Fruit fly (Drosophila melanogaster) whole organism, adult: ENCODE data around the gene PIP82.

ENCODE experiments used
- CG7101 ChIP-seq: fragments of 200-800 bp; sonication (Bioruptor generic); optimal IDR thresholded peaks from 2 replicates; lab custom pipeline; 2018; ENCODE audit warnings: missing biosample characterization, mild to moderate bottlenecking, missing genetic modification characterization, moderate library complexity
- Clk ChIP-seq: fragments of 200-800 bp; sonication (Bioruptor generic); optimal IDR thresholded peaks from 2 replicates; lab custom pipeline; 2017; ENCODE audit warnings: missing biosample characterization, missing genetic modification characterization
- cic ChIP-seq: fragments of 200-800 bp; sonication (Bioruptor generic); optimal IDR thresholded peaks from 2 replicates; lab custom pipeline; 2017; ENCODE audit warnings: missing biosample characterization, mild to moderate bottlenecking, missing genetic modification characterization, moderate library complexity
- kay ChIP-seq: fragments of 200-800 bp; sonication (Bioruptor generic); peaks from one replicate; lab custom pipeline; 2016; ENCODE audit warnings: missing biosample characterization, missing genetic modification characterization, borderline replicate concordance
- tj ChIP-seq: fragments of 200-800 bp; sonication (Bioruptor generic); optimal IDR thresholded peaks from 3 replicates; lab custom pipeline; 2017; ENCODE audit warnings: missing biosample characterization, mild to moderate bottlenecking, missing genetic modification characterization, moderate library complexity
- toe ChIP-seq: fragments of 200-800 bp; sonication (Bioruptor generic); optimal IDR thresholded peaks from 2 replicates; lab custom pipeline; 2016; ENCODE audit warnings: missing biosample characterization, missing genetic modification characterization

dm6 chrX:8512251-8512650, 17.2 kb downstream of the PIP82 start:
- TF ChIP-seq Clk (no peak), toe (no peak), cic (no peak), CG7101 (tag; lab: Kevin White, UChicago) (no peak), tj (no peak), kay (GFP tag; lab: Kevin White, UChicago) (no peak)
